Worm (Caenorhabditis elegans): Measurements from ENCODE around the gene C49C8.3.

C49C8.3 gene

ce11 chrIV:8687605-8688191, 43.2 kb downstream of the C49C8.3 start, which contains the start of gene snrp-3 (continued):
- peak; percentile 84 for TF ChIP-seq hmg-11 (tag; optimal IDR thresholded peaks at IDR 0.05)
- TF ChIP-seq ceh-28 (tag; optimal IDR thresholded peaks at IDR 0.05), result peak; percentile 78
- no peak for TF ChIP-seq nhr-237 (tag; optimal IDR thresholded peaks at IDR 0.05)
- TF ChIP-seq ceh-9 (tag; optimal IDR thresholded peaks at IDR 0.05), result no peak
- no peak for TF ChIP-seq fos-1 (tag; optimal IDR thresholded peaks at IDR 0.05)
- peak; percentile 81 for TF ChIP-seq nhr-25 (tag; optimal IDR thresholded peaks at IDR 0.05)
- peak; percentile 19 for TF ChIP-seq lin-39 (tag; optimal IDR thresholded peaks at IDR 0.05)
- peak; percentile 8 for TF ChIP-seq mdl-1 (tag; optimal IDR thresholded peaks at IDR 0.05)
- TF ChIP-seq ztf-11 (tag; optimal IDR thresholded peaks at IDR 0.05), result no peak
- peak; percentile 38 for TF ChIP-seq nhr-11 (tag; optimal IDR thresholded peaks at IDR 0.05)
- TF ChIP-seq ZK546.5 (tag; optimal IDR thresholded peaks at IDR 0.05), result no peak
- no peak for TF ChIP-seq aly-2 (tag; optimal IDR thresholded peaks at IDR 0.05)
- TF ChIP-seq ceh-16 (tag; optimal IDR thresholded peaks at IDR 0.05), result no peak
- no peak for TF ChIP-seq elt-3 (tag; optimal IDR thresholded peaks at IDR 0.05)
- TF ChIP-seq elt-2 (tag; optimal IDR thresholded peaks at IDR 0.05), result peak; percentile 42
- no peak for TF ChIP-seq unc-62 (GFP tag; optimal IDR thresholded peaks at IDR 0.05)
- no peak for TF ChIP-seq nhr-67 (tag; optimal IDR thresholded peaks at IDR 0.05)
- TF ChIP-seq nhr-28 (tag; optimal IDR thresholded peaks at IDR 0.05), result no peak
- TF ChIP-seq R02D3.7 (tag; optimal IDR thresholded peaks at IDR 0.05), result peak; percentile 76
- TF ChIP-seq zag-1 (tag; optimal IDR thresholded peaks at IDR 0.05), result no peak

DNA sequence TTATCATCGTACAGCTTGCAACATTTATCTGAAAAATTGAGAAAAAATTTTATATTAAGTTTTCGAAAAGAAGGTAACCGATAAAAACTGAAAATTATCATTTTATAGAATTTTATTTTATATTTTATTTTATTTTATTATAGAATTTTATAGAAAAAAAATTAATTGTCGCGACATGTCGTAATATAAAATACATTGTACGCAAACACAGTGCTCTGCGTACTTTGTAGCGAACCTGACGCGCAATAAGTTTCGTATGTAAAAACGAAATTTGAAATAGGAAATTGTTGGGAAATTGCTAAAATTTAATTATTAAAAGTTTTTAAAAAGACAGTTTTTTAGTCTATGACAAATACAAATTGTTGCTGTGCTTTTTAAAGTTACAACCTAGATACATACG, 47.0 kb downstream of the C49C8.3 start, which contains the start of the genes hst-1 and ints-6:
TSS of gene hst-1 (minus strand) at position 28 of the 400 bp plus-strand sequence.
TSS of gene ints-6 (plus strand) at position 260 of the 400 bp plus-strand sequence.
- TF ChIP-seq nhr-43 (tag; optimal IDR thresholded peaks at IDR 0.05; ENCODE audit: poor library complexity, severe bottlenecking), result no peak
- TF ChIP-seq fos-1 (tag; optimal IDR thresholded peaks at IDR 0.05), result no peak
- no peak for TF ChIP-seq nhr-25 (tag; optimal IDR thresholded peaks at IDR 0.05)
- TF ChIP-seq ceh-82 (tag; optimal IDR thresholded peaks at IDR 0.05), result no peak
- no peak for TF ChIP-seq egl-27 (tag; optimal IDR thresholded peaks at IDR 0.05)
- TF ChIP-seq unc-39 (tag; optimal IDR thresholded peaks at IDR 0.05), result no peak
- no peak for TF ChIP-seq lsy-12 (tag; optimal IDR thresholded peaks at IDR 0.05)
- no peak for TF ChIP-seq fkh-10 (GFP tag; optimal IDR thresholded peaks at IDR 0.05)
- no peak for TF ChIP-seq aly-2 (tag; optimal IDR thresholded peaks at IDR 0.05)
- peak; percentile 8 for TF ChIP-seq lin-15B (tag; optimal IDR thresholded peaks at IDR 0.05)
- TF ChIP-seq nfya-1 (tag; optimal IDR thresholded peaks at IDR 0.05; ENCODE audit: insufficient read depth), result no peak
- TF ChIP-seq hmg-11 (tag; optimal IDR thresholded peaks at IDR 0.05), result peak; percentile 29
- TF ChIP-seq skn-1 (tag; optimal IDR thresholded peaks at IDR 0.05), result no peak
- no peak for TF ChIP-seq daf-12 (tag; optimal IDR thresholded peaks at IDR 0.05)
- TF ChIP-seq mdl-1 (tag; optimal IDR thresholded peaks at IDR 0.05), result no peak
- no peak for TF ChIP-seq ztf-4 (tag; optimal IDR thresholded peaks at IDR 0.05)
- TF ChIP-seq pqm-1 (tag; optimal IDR thresholded peaks at IDR 0.05), result no peak
- TF ChIP-seq R02D3.7 (tag; optimal IDR thresholded peaks at IDR 0.05), result no peak
- TF ChIP-seq ZK546.5 (tag; optimal IDR thresholded peaks at IDR 0.05), result no peak
- TF ChIP-seq pha-4 (tag; optimal IDR thresholded peaks at IDR 0.05), result peak; percentile 55
- TF ChIP-seq ceh-28 (tag; optimal IDR thresholded peaks at IDR 0.05), result no peak
- no peak for TF ChIP-seq ceh-16 (tag; optimal IDR thresholded peaks at IDR 0.05)
- TF ChIP-seq snpc-4 (tag; optimal IDR thresholded peaks at IDR 0.05), result no peak
- no peak for TF ChIP-seq nhr-28 (tag; optimal IDR thresholded peaks at IDR 0.05)
- TF ChIP-seq tbx-2 (tag; optimal IDR thresholded peaks at IDR 0.05), result no peak
- peak; percentile 13 for TF ChIP-seq nhr-23 (tag; optimal IDR thresholded peaks at IDR 0.05)
- no peak for TF ChIP-seq lin-39 (tag; optimal IDR thresholded peaks at IDR 0.05)
- TF ChIP-seq elt-1 (tag; optimal IDR thresholded peaks at IDR 0.05), result no peak
- no peak for TF ChIP-seq elt-3 (tag; optimal IDR thresholded peaks at IDR 0.05)
- TF ChIP-seq nhr-12 (tag; optimal IDR thresholded peaks at IDR 0.05), result no peak
- TF ChIP-seq unc-62 (GFP tag; optimal IDR thresholded peaks at IDR 0.05), result no peak
